Fruit fly (Drosophila melanogaster) whole organism, embryonic: ENCODE measurements around the gene Dsp1.

ENCODE experiments used
- Ada2b ChIP-seq: fragments of 200-800 bp; sonication (Bioruptor generic); IDR thresholded peaks from 2 replicates; pipeline ENCODE4 v1.3.6; 2022; ENCODE audit warnings: missing biosample characterization, missing genetic modification characterization
- Aef1 ChIP-seq: fragments of 200-800 bp; sonication (Bioruptor generic); IDR thresholded peaks from 3 replicates; pipeline ENCODE4 v1.3.6; 2022; ENCODE audit warnings: missing biosample characterization, missing genetic modification characterization
- Blimp-1 ChIP-seq: fragments of 200-800 bp; sonication (Bioruptor generic); optimal IDR thresholded peaks from 3 replicates; lab custom pipeline; 2018; ENCODE audit warnings: missing biosample characterization, missing genetic modification characterization, mild to moderate bottlenecking, moderate library complexity, missing genetic modification reagents
- CG11093 ChIP-seq: fragments of 200-800 bp; sonication (Bioruptor generic); IDR thresholded peaks from 3 replicates; pipeline ENCODE4 v1.3.6; 2022; ENCODE audit warnings: missing biosample characterization, missing genetic modification characterization
- CG11723 ChIP-seq: fragments of 200-800 bp; sonication (Bioruptor generic); optimal IDR thresholded peaks from 2 replicates; lab custom pipeline; 2017; ENCODE audit warnings: missing biosample characterization, mild to moderate bottlenecking, missing genetic modification characterization
- CG12659 ChIP-seq: fragments of 200-800 bp; sonication (Bioruptor generic); optimal IDR thresholded peaks from 3 replicates; lab custom pipeline; 2017; ENCODE audit warnings: mild to moderate bottlenecking, missing biosample characterization, missing genetic modification reagents, missing genetic modification characterization
- CG13424 ChIP-seq: fragments of 200-800 bp; sonication (Bioruptor generic); optimal IDR thresholded peaks from 2 replicates; lab custom pipeline; 2019; ENCODE audit warnings: missing biosample characterization, mild to moderate bottlenecking, missing genetic modification characterization, moderate library complexity
- CG14667 ChIP-seq: fragments of 200-800 bp; sonication (Bioruptor generic); IDR thresholded peaks from 2 replicates; pipeline ENCODE4 v1.3.6; 2022; ENCODE audit warnings: missing biosample characterization, missing genetic modification characterization
- CG16779 ChIP-seq: fragments of 200-800 bp; sonication (Bioruptor generic); IDR thresholded peaks from 2 replicates; pipeline ENCODE4 v1.3.6; 2022; ENCODE audit warnings: missing biosample characterization, missing genetic modification characterization
- CG16813 ChIP-seq: fragments of 200-800 bp; sonication (Bioruptor generic); IDR thresholded peaks from 3 replicates; pipeline ENCODE4 v1.3.6; 2022; ENCODE audit warnings: missing biosample characterization, missing genetic modification characterization; ENCODE audit not compliant: partially characterized antibody
- CG17328 ChIP-seq: fragments of 200-800 bp; sonication (Bioruptor generic); IDR thresholded peaks from 2 replicates; pipeline ENCODE4 v1.3.6; 2022; ENCODE audit warnings: missing biosample characterization, missing genetic modification characterization
- CG17359 ChIP-seq: fragments of 200-800 bp; sonication (Bioruptor generic); optimal IDR thresholded peaks from 3 replicates; lab custom pipeline; 2018; ENCODE audit warnings: missing biosample characterization, mild to moderate bottlenecking, missing genetic modification characterization, moderate library complexity
- CG17802 ChIP-seq: fragments of 200-800 bp; sonication (Bioruptor generic); optimal IDR thresholded peaks from 2 replicates; lab custom pipeline; 2018; ENCODE audit warnings: missing biosample characterization, mild to moderate bottlenecking, missing genetic modification characterization, moderate library complexity
- CG17912 ChIP-seq: fragments of 200-800 bp; sonication (Bioruptor generic); optimal IDR thresholded peaks from 2 replicates; lab custom pipeline; 2018; ENCODE audit warnings: missing biosample characterization, mild to moderate bottlenecking, missing genetic modification characterization
- CG30431 ChIP-seq: fragments of 200-800 bp; sonication (Bioruptor generic); optimal IDR thresholded peaks from 2 replicates; lab custom pipeline; 2017; ENCODE audit warnings: missing biosample characterization, missing genetic modification characterization
- CG3065 ChIP-seq: fragments of 200-800 bp; sonication (Bioruptor generic); optimal IDR thresholded peaks from 2 replicates; lab custom pipeline; 2016; ENCODE audit warnings: missing biosample characterization, missing genetic modification characterization
- CG32767 ChIP-seq: fragments of 200-800 bp; sonication (Bioruptor generic); IDR thresholded peaks from 2 replicates; pipeline ENCODE4 v1.3.6; 2022; ENCODE audit warnings: missing biosample characterization, missing genetic modification characterization
- CG4730 ChIP-seq: fragments of 200-800 bp; sonication (Bioruptor generic); IDR thresholded peaks from 2 replicates; pipeline ENCODE4 v1.3.6; 2022; ENCODE audit warnings: missing biosample characterization, missing genetic modification characterization
- CG4854 ChIP-seq: fragments of 200-800 bp; sonication (Bioruptor generic); optimal IDR thresholded peaks from 2 replicates; lab custom pipeline; 2016; ENCODE audit warnings: missing biosample characterization, missing genetic modification characterization, inconsistent platforms
- CG6654 ChIP-seq: fragments of 200-800 bp; sonication (Bioruptor generic); optimal IDR thresholded peaks from 2 replicates; lab custom pipeline; 2017; ENCODE audit warnings: missing biosample characterization, mild to moderate bottlenecking, missing genetic modification characterization
- CG6854 ChIP-seq: fragments of 200-800 bp; sonication (Bioruptor generic); optimal IDR thresholded peaks from 3 replicates; lab custom pipeline; 2017; ENCODE audit warnings: missing biosample characterization, mild to moderate bottlenecking, missing genetic modification characterization
- CG7556 ChIP-seq: fragments of 200-800 bp; sonication (Bioruptor generic); optimal IDR thresholded peaks from 2 replicates; lab custom pipeline; 2017; ENCODE audit warnings: missing biosample characterization, mild to moderate bottlenecking, missing genetic modification characterization
- CG7987 ChIP-seq: fragments of 200-800 bp; sonication (Bioruptor generic); optimal IDR thresholded peaks from 2 replicates; lab custom pipeline; 2018; ENCODE audit warnings: missing biosample characterization, mild to moderate bottlenecking, missing genetic modification characterization, moderate library complexity
- CG9817 ChIP-seq: fragments of 200-800 bp; sonication (Bioruptor generic); optimal IDR thresholded peaks from 2 replicates; lab custom pipeline; 2018; ENCODE audit warnings: missing biosample characterization, mild to moderate bottlenecking, missing genetic modification characterization, moderate library complexity
- Dbx ChIP-seq: fragments of 200-800 bp; sonication (Bioruptor generic); IDR thresholded peaks from 3 replicates; pipeline ENCODE4 v1.3.6; 2022; ENCODE audit warnings: missing biosample characterization, missing genetic modification characterization
- Dek ChIP-seq: fragments of 200-800 bp; sonication (Bioruptor generic); optimal IDR thresholded peaks from 3 replicates; lab custom pipeline; 2019; ENCODE audit warnings: missing biosample characterization, mild to moderate bottlenecking, missing genetic modification characterization, moderate library complexity
- E2f2 ChIP-seq: fragments of 200-800 bp; sonication (Bioruptor generic); IDR thresholded peaks from 2 replicates; pipeline ENCODE4 v1.3.6; 2022; ENCODE audit warnings: missing biosample characterization, missing genetic modification characterization
- HLH4C ChIP-seq: fragments of 200-800 bp; sonication (Bioruptor generic); IDR thresholded peaks from 3 replicates; pipeline ENCODE4 v1.3.6; 2022; ENCODE audit warnings: missing biosample characterization, missing genetic modification characterization; ENCODE audit not compliant: partially characterized antibody
- HmgZ ChIP-seq: fragments of 200-800 bp; sonication (Bioruptor generic); optimal IDR thresholded peaks from 2 replicates; lab custom pipeline; 2018; ENCODE audit warnings: missing biosample characterization, mild to moderate bottlenecking, missing genetic modification characterization
- Hr3 ChIP-seq: fragments of 200-800 bp; sonication (Bioruptor generic); optimal IDR thresholded peaks from 3 replicates; lab custom pipeline; 2016; ENCODE audit warnings: missing biosample characterization, missing genetic modification characterization
- MTF-1 ChIP-seq: fragments of 200-800 bp; sonication (Bioruptor generic); optimal IDR thresholded peaks from 2 replicates; lab custom pipeline; 2018; ENCODE audit warnings: missing biosample characterization, mild to moderate bottlenecking, missing genetic modification characterization, borderline replicate concordance
- Myb ChIP-seq: fragments of 200-800 bp; sonication (Bioruptor generic); optimal IDR thresholded peaks from 2 replicates; lab custom pipeline; 2016; ENCODE audit warnings: missing biosample characterization, missing genetic modification characterization
- NC2α ChIP-seq: fragments of 200-800 bp; sonication (Bioruptor generic); optimal IDR thresholded peaks from 2 replicates; lab custom pipeline; 2016; ENCODE audit warnings: missing biosample characterization, missing genetic modification characterization
- Spps ChIP-seq: fragments of 200-800 bp; sonication (Bioruptor generic); optimal IDR thresholded peaks from 2 replicates; lab custom pipeline; 2018; ENCODE audit warnings: missing biosample characterization, mild to moderate bottlenecking, missing genetic modification characterization
- ase ChIP-seq: fragments of 200-800 bp; sonication (Bioruptor generic); IDR thresholded peaks from 3 replicates; pipeline ENCODE4 v1.3.6; 2022; ENCODE audit warnings: missing biosample characterization, missing genetic modification characterization
- bowl ChIP-seq: fragments of 200-800 bp; sonication (Bioruptor generic); IDR thresholded peaks from 2 replicates; pipeline ENCODE4 v1.3.6; 2022; ENCODE audit warnings: missing biosample characterization, missing genetic modification characterization
- chm ChIP-seq: fragments of 200-800 bp; sonication (Bioruptor generic); IDR thresholded peaks from 2 replicates; pipeline ENCODE4 v1.3.6; 2022; ENCODE audit warnings: missing biosample characterization, missing genetic modification characterization
- cwo ChIP-seq: fragments of 200-800 bp; sonication (Bioruptor generic); optimal IDR thresholded peaks from 3 replicates; lab custom pipeline; 2017; ENCODE audit warnings: missing biosample characterization, missing genetic modification characterization, mild to moderate bottlenecking, moderate library complexity, missing genetic modification reagents
- dmrt11E ChIP-seq: fragments of 200-800 bp; sonication (Bioruptor generic); optimal IDR thresholded peaks from 3 replicates; lab custom pipeline; 2018; ENCODE audit warnings: missing biosample characterization, mild to moderate bottlenecking, missing genetic modification characterization, moderate library complexity
- en ChIP-seq: fragments of 200-800 bp; sonication (Bioruptor generic); optimal IDR thresholded peaks from 2 replicates; lab custom pipeline; 2016; ENCODE audit warnings: missing biosample characterization, missing genetic modification characterization
- grau ChIP-seq: fragments of 200-800 bp; optimal IDR thresholded peaks from 3 replicates; lab custom pipeline; 2019; ENCODE audit warnings: missing biosample characterization, mild to moderate bottlenecking, missing genetic modification characterization, moderate library complexity
- gt ChIP-seq: fragments of 200-800 bp; sonication (Bioruptor generic); IDR thresholded peaks from 2 replicates; pipeline ENCODE4 v1.3.6; 2022; ENCODE audit warnings: missing biosample characterization, missing genetic modification characterization
- jigr1 ChIP-seq: fragments of 200-800 bp; sonication (Bioruptor generic); IDR thresholded peaks from 3 replicates; pipeline ENCODE4 v1.3.6; 2022; ENCODE audit warnings: missing biosample characterization, missing genetic modification characterization
- pho ChIP-seq: fragments of 200-800 bp; sonication (Bioruptor generic); optimal IDR thresholded peaks from 2 replicates; lab custom pipeline; 2016; ENCODE audit warnings: missing biosample characterization, missing genetic modification characterization
- ranshi ChIP-seq: fragments of 200-800 bp; sonication (Bioruptor generic); IDR thresholded peaks from 2 replicates; pipeline ENCODE4 v1.3.6; 2022; ENCODE audit warnings: missing biosample characterization, missing genetic modification characterization
- scrt ChIP-seq: fragments of 200-800 bp; sonication (Bioruptor generic); optimal IDR thresholded peaks from 2 replicates; lab custom pipeline; 2018; ENCODE audit warnings: missing biosample characterization, mild to moderate bottlenecking, missing genetic modification characterization, moderate library complexity
- slou ChIP-seq: fragments of 200-800 bp; sonication (Bioruptor generic); optimal IDR thresholded peaks from 3 replicates; lab custom pipeline; 2016; ENCODE audit warnings: missing biosample characterization, missing genetic modification characterization
- ttk ChIP-seq: fragments of 200-800 bp; sonication (Bioruptor generic); IDR thresholded peaks from 2 replicates; pipeline ENCODE4 v2.1.2; 2022; ENCODE audit warnings: missing biosample characterization, missing genetic modification characterization
- unc-4 ChIP-seq: fragments of 200-800 bp; sonication (Bioruptor generic); IDR thresholded peaks from 2 replicates; pipeline ENCODE4 v1.3.6; 2022; ENCODE audit warnings: missing biosample characterization, missing genetic modification characterization; ENCODE audit not compliant: partially characterized antibody

The Dsp1 gene

DNA sequence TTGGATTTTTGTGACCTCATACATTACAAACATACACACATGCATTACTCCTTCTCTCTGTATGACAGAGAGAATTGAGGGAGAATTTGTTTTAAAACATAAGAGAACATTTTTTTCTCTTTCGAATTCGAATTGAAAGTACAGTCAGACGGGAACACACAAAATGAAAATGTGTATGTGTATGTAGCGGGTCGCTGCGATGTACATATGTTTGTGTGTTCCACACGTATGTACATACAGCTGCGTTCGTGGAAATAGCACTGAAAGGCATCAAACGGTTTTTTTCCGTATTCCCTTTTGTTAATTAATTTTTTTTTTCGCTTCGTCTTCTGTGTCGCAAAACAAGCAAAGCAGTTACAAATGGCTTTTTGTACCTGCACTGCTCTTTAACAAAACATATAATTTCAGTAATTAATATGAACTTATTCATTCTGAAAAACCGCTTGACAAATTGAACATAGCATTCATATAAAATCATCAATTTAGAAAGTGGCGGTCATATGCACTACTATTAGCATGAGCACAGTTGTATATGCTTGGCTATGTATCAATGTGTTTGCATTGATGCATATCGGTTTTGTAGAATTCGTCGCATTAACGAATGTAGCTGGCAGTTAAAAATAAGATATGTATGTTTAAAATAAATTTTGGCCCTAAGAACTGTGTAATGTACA, 660 bp upstream of the Dsp1 start (continued):
- TF ChIP-seq CG9817 (tag; lab: Kevin White, UChicago) (peak; percentile 94), jigr1 (GFP tag; lab: Robert Waterston, UW) (peak; percentile 86), Spps (tag; lab: Kevin White, UChicago) (peak; percentile 93), CG17359 (tag; lab: Kevin White, UChicago) (peak; percentile 95), slou (GFP tag; lab: Kevin White, UChicago) (peak; percentile 87), Hr3 (GFP tag; lab: Kevin White, UChicago) (peak; percentile 90), ttk (GFP tag; lab: Robert Waterston, UW) (peak; percentile 90), CG30431 (peak; percentile 92), CG16813 (GFP tag; lab: Robert Waterston, UW) (no peak), CG7556 (GFP tag; lab: Kevin White, UChicago) (peak; percentile 99), CG4854 (GFP tag; lab: Kevin White, UChicago) (peak; percentile 93), CG6854 (peak; percentile 95), CG16779 (0 out of 2 replicates have a peak, but pooled peaks have one; percentile 45), ranshi (GFP tag; lab: Robert Waterston, UW) (peak; percentile 86), E2f2 (GFP tag; lab: Robert Waterston, UW) (peak; percentile 77), HmgZ (peak; percentile 97), CG11093 (GFP tag; lab: Robert Waterston, UW) (peak; percentile 93), bowl (GFP tag; lab: Robert Waterston, UW) (peak; percentile 83), CG4730 (peak; percentile 82), ase (GFP tag; lab: Robert Waterston, UW) (peak; percentile 84), CG11723 (peak; percentile 94), chm (GFP tag; lab: Robert Waterston, UW) (peak; percentile 91), Myb (peak; percentile 85), CG7987 (GFP tag; lab: Kevin White, UChicago) (peak; percentile 92), Ada2b (GFP tag; lab: Robert Waterston, UW) (peak; percentile 88), CG6654 (GFP tag; lab: Kevin White, UChicago) (peak; percentile 86), CG3065 (peak; percentile 90), HLH4C (GFP tag; lab: Robert Waterston, UW) (no peak), CG17802 (tag; lab: Kevin White, UChicago) (peak; percentile 81), Aef1 (GFP tag; lab: Robert Waterston, UW) (peak; percentile 91), grau (tag; lab: Kevin White, UChicago) (peak; percentile 96), NC2α (peak; percentile 92), CG17328 (GFP tag; lab: Robert Waterston, UW) (peak; percentile 88), CG13424 (peak; percentile 98), Blimp-1 (GFP tag; lab: Kevin White, UChicago) (peak; percentile 93), Dbx (GFP tag; lab: Robert Waterston, UW) (peak; percentile 90; the same call in 2 of the 3 replicates), unc-4 (GFP tag; lab: Robert Waterston, UW) (no peak), pho (GFP tag; lab: Kevin White, UChicago) (peak; percentile 94), dmrt11E (tag; lab: Kevin White, UChicago) (peak; percentile 96), cwo (GFP tag; lab: Kevin White, UChicago) (peak; percentile 94), en (GFP tag; lab: Kevin White, UChicago) (peak; percentile 91), CG14667 (GFP tag; lab: Robert Waterston, UW) (peak; percentile 85), Dek (tag; lab: Kevin White, UChicago) (peak; percentile 96), CG17912 (GFP tag; lab: Kevin White, UChicago) (peak; percentile 91), CG12659 (GFP tag; lab: Kevin White, UChicago) (peak; percentile 98), MTF-1 (GFP tag; lab: Kevin White, UChicago) (peak; percentile 77), CG32767 (peak; percentile 91), scrt (GFP tag; lab: Kevin White, UChicago) (peak; percentile 95), gt (GFP tag; lab: Robert Waterston, UW) (peak; percentile 84)
